Worm (Caenorhabditis elegans) whole organism, mixed stage, embryonic: ENCODE results near the gene gfi-3.

Experiments
- M03D4.4 ChIP-seq: sonication (generic microtip); optimal IDR thresholded peaks from 2 replicates; lab custom pipeline; 2017; ENCODE audit warnings: mild to moderate bottlenecking, missing genetic modification characterization, missing compliant biosample characterization
- blmp-1 ChIP-seq: fragments of 150-350 bp; optimal IDR thresholded peaks from 2 replicates; lab custom pipeline; 2014; ENCODE audit warnings: missing biosample characterization, missing genetic modification characterization
- ces-1 ChIP-seq: fragments of 150-350 bp; optimal IDR thresholded peaks from 2 replicates; lab custom pipeline; 2014; ENCODE audit warnings: missing biosample characterization, missing genetic modification reagents, missing genetic modification characterization
- lin-32 ChIP-seq: fragments of 200-800 bp; sonication (Bioruptor generic); optimal IDR thresholded peaks from 2 replicates; lab custom pipeline; 2018; ENCODE audit warnings: mild to moderate bottlenecking, missing genetic modification characterization, missing compliant biosample characterization
- mab-5 ChIP-seq: fragments of 150-350 bp; optimal IDR thresholded peaks from 2 replicates; lab custom pipeline; 2014; ENCODE audit warnings: missing biosample characterization, missing genetic modification characterization
- nhr-237 ChIP-seq: fragments of 150-350 bp; optimal IDR thresholded peaks from 2 replicates; lab custom pipeline; 2014; ENCODE audit warnings: missing biosample characterization, missing genetic modification characterization
- sptf-1 ChIP-seq: sonication (generic microtip); optimal IDR thresholded peaks from 2 replicates; lab custom pipeline; 2017; ENCODE audit warnings: mild to moderate bottlenecking, missing genetic modification characterization, moderate library complexity, missing compliant biosample characterization
- tbx-8 ChIP-seq: fragments of 200-800 bp; sonication (Bioruptor generic); optimal IDR thresholded peaks from 2 replicates; lab custom pipeline; 2018; ENCODE audit warnings: mild to moderate bottlenecking, missing genetic modification characterization, moderate library complexity, missing compliant biosample characterization
- unc-39 ChIP-seq: fragments of 150-350 bp; optimal IDR thresholded peaks from 2 replicates; lab custom pipeline; 2014; ENCODE audit warnings: missing biosample characterization, missing genetic modification characterization
- zip-8 ChIP-seq: fragments of 150-350 bp; optimal IDR thresholded peaks from 2 replicates; lab custom pipeline; 2014; ENCODE audit warnings: missing biosample characterization, missing genetic modification characterization
- ztf-11 ChIP-seq: fragments of 150-350 bp; optimal IDR thresholded peaks from 2 replicates; lab custom pipeline; 2014; ENCODE audit warnings: missing biosample characterization, missing genetic modification characterization

ce11 chrX:14466532-14466931 is 13.8 kb upstream of the gfi-3 start, which contains the start of gene M163.21:
- TF ChIP-seq blmp-1 (tag; lab: Kevin White, UChicago) (no peak), lin-32 (GFP tag; lab: Kevin White, UChicago) (no peak), mab-5 (tag; lab: Kevin White, UChicago) (no peak), ztf-11 (no peak), ces-1 (no peak), tbx-8 (GFP tag; lab: Kevin White, UChicago) (no peak), sptf-1 (tag; lab: Kevin White, UChicago) (no peak), nhr-237 (tag; lab: Kevin White, UChicago) (no peak), unc-39 (tag; lab: Kevin White, UChicago) (no peak), zip-8 (tag; lab: Kevin White, UChicago) (no peak), M03D4.4 (tag; lab: Kevin White, UChicago) (no peak)
